Worm (Caenorhabditis elegans): ENCODE data around the gene F19C7.2.

- no peak for TF ChIP-seq Y67H2A.10 (GFP tag; conservative IDR thresholded peaks at IDR 0.05)
- no peak for TF ChIP-seq K11D2.4 (GFP tag; IDR thresholded peaks at IDR 0.05)
- no peak for TF ChIP-seq chd-7 (tag; optimal IDR thresholded peaks at IDR 0.05)
- TF ChIP-seq pha-4 (tag; optimal IDR thresholded peaks at IDR 0.05): no peak
- no peak for TF ChIP-seq nhr-27 (tag; optimal IDR thresholded peaks at IDR 0.05)
- TF ChIP-seq nfya-2 (GFP tag; IDR thresholded peaks at IDR 0.05): no peak
- no peak for TF ChIP-seq cebp-1 (GFP tag; IDR thresholded peaks at IDR 0.05)
- TF ChIP-seq cebp-1 (tag; optimal IDR thresholded peaks at IDR 0.05): no peak
- no peak for TF ChIP-seq unc-62 (GFP tag; optimal IDR thresholded peaks at IDR 0.05)
- TF ChIP-seq Y53F4B.3 (GFP tag; IDR thresholded peaks at IDR 0.05): no peak
- peak; percentile 62; the same call in 1 of the 2 replicates for TF ChIP-seq egrh-3 (GFP tag; IDR thresholded peaks at IDR 0.05)
- no peak for TF ChIP-seq efl-1 (GFP tag; optimal IDR thresholded peaks at IDR 0.05)
Measured at ce11 chrIV:4623852-4624251, 24.1 kb downstream of the F19C7.2 start.
